Fruit fly (Drosophila melanogaster) whole organism, adult: ENCODE results near the gene Rsph3.

ENCODE experiments used
- CG11617 ChIP-seq: fragments of 200-800 bp; sonication (Bioruptor generic); optimal IDR thresholded peaks from 2 replicates; lab custom pipeline; 2017; ENCODE audit warnings: mild to moderate bottlenecking, missing biosample characterization, missing genetic modification reagents, missing genetic modification characterization
- CG12768 ChIP-seq: fragments of 200-800 bp; sonication (Bioruptor generic); optimal IDR thresholded peaks from 2 replicates; lab custom pipeline; 2017; ENCODE audit warnings: missing biosample characterization, missing genetic modification characterization, mild to moderate bottlenecking, moderate library complexity, missing genetic modification reagents
- CG14711 ChIP-seq: fragments of 200-800 bp; sonication (Bioruptor generic); optimal IDR thresholded peaks from 2 replicates; lab custom pipeline; 2018; ENCODE audit warnings: missing biosample characterization, mild to moderate bottlenecking, missing genetic modification characterization, moderate library complexity
- CG7045 ChIP-seq: fragments of 200-800 bp; sonication (Bioruptor generic); optimal IDR thresholded peaks from 2 replicates; lab custom pipeline; 2017; ENCODE audit warnings: missing biosample characterization, mild to moderate bottlenecking, missing genetic modification characterization
- Crg-1 ChIP-seq: fragments of 200-800 bp; sonication (Bioruptor generic); optimal IDR thresholded peaks from 2 replicates; lab custom pipeline; 2016; ENCODE audit warnings: missing biosample characterization, missing genetic modification characterization
- Hr96 ChIP-seq: fragments of 200-800 bp; sonication (Bioruptor generic); optimal IDR thresholded peaks from 2 replicates; lab custom pipeline; 2016; ENCODE audit warnings: missing biosample characterization, missing genetic modification characterization
- bab1 ChIP-seq: fragments of 200-800 bp; sonication (Bioruptor generic); optimal IDR thresholded peaks from 3 replicates; lab custom pipeline; 2019; ENCODE audit warnings: missing biosample characterization, mild to moderate bottlenecking, missing genetic modification characterization, moderate library complexity
- cnc ChIP-seq, 2 experiments: fragments of >200 bp; optimal IDR thresholded peaks; 2 replicates each; lab custom pipeline; 2017
- pad ChIP-seq: fragments of 200-800 bp; sonication (Bioruptor generic); optimal IDR thresholded peaks from 3 replicates; lab custom pipeline; 2017; ENCODE audit warnings: missing biosample characterization, missing genetic modification characterization, mild to moderate bottlenecking, moderate library complexity, missing genetic modification reagents
- tj ChIP-seq: fragments of 200-800 bp; sonication (Bioruptor generic); optimal IDR thresholded peaks from 3 replicates; lab custom pipeline; 2017; ENCODE audit warnings: missing biosample characterization, mild to moderate bottlenecking, missing genetic modification characterization, moderate library complexity
- toe ChIP-seq: fragments of 200-800 bp; sonication (Bioruptor generic); optimal IDR thresholded peaks from 2 replicates; lab custom pipeline; 2016; ENCODE audit warnings: missing biosample characterization, missing genetic modification characterization

dm6 chr3L:6799550-6799949, 36.5 kb upstream of the Rsph3 start:
- no peak for TF ChIP-seq CG11617 (GFP tag; lab: Kevin White, UChicago)
- TF ChIP-seq pad, result no peak
- no peak for TF ChIP-seq CG12768 (GFP tag; lab: Kevin White, UChicago)
- no peak for TF ChIP-seq tj (GFP tag; lab: Kevin White, UChicago)
- TF ChIP-seq toe, result no peak
- no peak for TF ChIP-seq Hr96
- TF ChIP-seq CG14711 (tag; lab: Kevin White, UChicago), result no peak
- TF ChIP-seq bab1, result no peak
- no peak for TF ChIP-seq Crg-1 (GFP tag; lab: Kevin White, UChicago)
- TF ChIP-seq CG7045, result no peak
- no peak for TF ChIP-seq cnc (optimal IDR thresholded peaks at IDR 0.05; lab: Kevin White, UChicago)
